Worm (Caenorhabditis elegans): Measurements from ENCODE around the gene F18E3.10.

Gene F18E3.10

DNA sequence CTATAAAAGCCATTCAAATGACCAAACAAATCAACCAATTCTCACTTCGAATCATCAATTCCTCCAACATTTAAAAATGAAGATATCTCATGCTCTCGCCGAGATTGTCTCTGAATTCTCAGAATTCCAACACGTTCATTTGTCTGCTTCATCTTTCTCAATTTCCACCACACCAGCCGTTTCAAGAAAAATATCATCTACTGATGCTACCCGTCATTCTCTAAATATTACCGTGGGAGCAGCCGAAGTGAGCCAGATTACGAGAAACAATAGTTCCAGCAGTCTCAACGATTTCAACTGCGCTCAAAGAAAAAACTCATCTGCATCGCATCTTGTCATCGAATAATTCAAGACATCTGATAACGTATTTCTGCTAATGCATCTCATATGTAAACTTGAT, 9.3 kb downstream of the F18E3.10 start, which contains the start of gene F18E3.12:
Gene F18E3.12 (plus strand): TSS at position 77 of the 400 bp plus-strand sequence.
- peak; percentile 94 for TF ChIP-seq ama-1 (optimal IDR thresholded peaks at IDR 0.05)
- no peak for TF ChIP-seq ama-1 (GFP tag; optimal IDR thresholded peaks at IDR 0.05)
- no peak for TF ChIP-seq lin-35 (GFP tag; optimal IDR thresholded peaks at IDR 0.05)
- no peak for TF ChIP-seq Y56A3A.18 (GFP tag; IDR thresholded peaks at IDR 0.05)

- peak; percentile 57 for TF ChIP-seq ztf-26 (tag; optimal IDR thresholded peaks at IDR 0.05)
- TF ChIP-seq ama-1 (optimal IDR thresholded peaks at IDR 0.05): peak; percentile 97
- no peak for TF ChIP-seq ama-1 (GFP tag; optimal IDR thresholded peaks at IDR 0.05)
- peak; percentile 48 for TF ChIP-seq lin-40 (tag; optimal IDR thresholded peaks at IDR 0.05)
- 0 out of 2 replicates have a peak, but pooled peaks have one; percentile 15 for TF ChIP-seq C06A6.2 (GFP tag; conservative IDR thresholded peaks at IDR 0.05)
- no peak for TF ChIP-seq madf-3 (GFP tag; IDR thresholded peaks at IDR 0.05)
- TF ChIP-seq ekl-4 (GFP tag; IDR thresholded peaks at IDR 0.05): no peak
- no peak for TF ChIP-seq F57A8.1 (GFP tag; optimal IDR thresholded peaks at IDR 0.05)
- TF ChIP-seq hrde-1 (tag; optimal IDR thresholded peaks at IDR 0.05; ENCODE audit: borderline replicate concordance): no peak
Observed at ce11 chrV:7413107-7413774, 11.0 kb downstream of the F18E3.10 start, which contains the start of gene F18E3.11. Gene F18E3.11, plus strand, starts transcription at chrV:7413482.

ce11 chrV:7411695-7412094, 12.5 kb downstream of the F18E3.10 start, which contains the start of gene str-41:
Gene str-41, plus strand, starts transcription at chrV:7411995.
- TF ChIP-seq chd-7 (tag; optimal IDR thresholded peaks at IDR 0.05): no peak
- no peak for TF ChIP-seq T26A5.8 (tag; optimal IDR thresholded peaks at IDR 0.05)
- TF ChIP-seq hrde-1 (tag; optimal IDR thresholded peaks at IDR 0.05; ENCODE audit: borderline replicate concordance): no peak
- TF ChIP-seq ztf-22 (GFP tag; optimal IDR thresholded peaks at IDR 0.05): no peak
- TF ChIP-seq ceh-91 (GFP tag; IDR thresholded peaks at IDR 0.05): no peak
- no peak for TF ChIP-seq ceh-40 (GFP tag; IDR thresholded peaks at IDR 0.05)
- TF ChIP-seq tlf-1 (GFP tag; optimal IDR thresholded peaks at IDR 0.05): no peak
- no peak for TF ChIP-seq lin-26 (GFP tag; IDR thresholded peaks at IDR 0.05)
- TF ChIP-seq ztf-6 (GFP tag; IDR thresholded peaks at IDR 0.05): no peak
- TF ChIP-seq atf-7 (tag; optimal IDR thresholded peaks at IDR 0.05): no peak
- no peak for TF ChIP-seq madf-6 (GFP tag; IDR thresholded peaks at IDR 0.05)
- no peak for TF ChIP-seq F10E7.11 (tag; optimal IDR thresholded peaks at IDR 0.05)
- no peak for TF ChIP-seq ceh-79 (tag; optimal IDR thresholded peaks at IDR 0.05)
- TF ChIP-seq zfh-2 (GFP tag; conservative IDR thresholded peaks at IDR 0.05): no peak
- TF ChIP-seq nhr-80 (tag; optimal IDR thresholded peaks at IDR 0.05): no peak
- TF ChIP-seq hmg-1.2 (GFP tag; IDR thresholded peaks at IDR 0.05): no peak
- TF ChIP-seq hsf-1 (GFP tag; IDR thresholded peaks at IDR 0.05): no peak
- no peak for TF ChIP-seq egrh-3 (GFP tag; IDR thresholded peaks at IDR 0.05)
- TF ChIP-seq him-1 (tag; optimal IDR thresholded peaks at IDR 0.05): no peak
- TF ChIP-seq mcd-1 (GFP tag; IDR thresholded peaks at IDR 0.05): no peak

DNA sequence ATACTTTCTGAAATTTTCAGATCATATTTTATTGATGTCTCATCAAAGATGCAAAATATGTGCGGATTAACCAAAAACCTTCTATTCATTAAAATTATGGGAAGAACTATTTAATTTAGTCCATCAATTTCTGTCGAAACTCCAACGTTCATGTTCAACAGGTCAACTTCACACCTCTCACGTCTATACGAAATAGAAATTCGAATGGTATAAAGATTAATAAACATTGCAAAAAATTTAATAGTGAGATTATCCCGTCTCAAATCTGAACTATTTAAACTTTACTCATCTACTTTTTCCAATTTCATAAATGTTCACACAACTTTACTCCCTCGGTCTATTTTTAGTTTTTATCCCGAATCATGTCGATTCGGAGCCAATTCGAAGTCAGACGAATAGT, 14.6 kb downstream of the F18E3.10 start, which contains the start of gene R13D7.2:
Gene R13D7.2 (plus strand): TSS at position 301 of the 400 bp plus-strand sequence.
- TF ChIP-seq ceh-40 (GFP tag; IDR thresholded peaks at IDR 0.05) (no peak), attf-5 (GFP tag; optimal IDR thresholded peaks at IDR 0.05) (no peak), Y56A3A.18 (GFP tag; IDR thresholded peaks at IDR 0.05) (no peak), cebp-2 (GFP tag; IDR thresholded peaks at IDR 0.05) (no peak), madf-6 (GFP tag; IDR thresholded peaks at IDR 0.05) (no peak), him-1 (tag; optimal IDR thresholded peaks at IDR 0.05) (no peak), atf-7 (tag; optimal IDR thresholded peaks at IDR 0.05) (no peak), mel-28 (tag; optimal IDR thresholded peaks at IDR 0.05; ENCODE audit: borderline replicate concordance) (no peak), ceh-27 (GFP tag; optimal IDR thresholded peaks at IDR 0.05) (no peak), Y53F4B.3 (GFP tag; IDR thresholded peaks at IDR 0.05) (no peak), hlh-26 (GFP tag; conservative IDR thresholded peaks at IDR 0.05) (no peak), ztf-3 (GFP tag; optimal IDR thresholded peaks at IDR 0.05) (no peak), snpc-4 (GFP tag; optimal IDR thresholded peaks at IDR 0.05) (no peak), snpc-4 (tag; optimal IDR thresholded peaks at IDR 0.05) (no peak), B0035.1 (tag; optimal IDR thresholded peaks at IDR 0.05) (no peak), lin-26 (GFP tag; IDR thresholded peaks at IDR 0.05) (no peak), ceh-91 (GFP tag; IDR thresholded peaks at IDR 0.05) (no peak)
